Worm (Caenorhabditis elegans): Measurements from ENCODE around the gene T19H12.6.

DNA sequence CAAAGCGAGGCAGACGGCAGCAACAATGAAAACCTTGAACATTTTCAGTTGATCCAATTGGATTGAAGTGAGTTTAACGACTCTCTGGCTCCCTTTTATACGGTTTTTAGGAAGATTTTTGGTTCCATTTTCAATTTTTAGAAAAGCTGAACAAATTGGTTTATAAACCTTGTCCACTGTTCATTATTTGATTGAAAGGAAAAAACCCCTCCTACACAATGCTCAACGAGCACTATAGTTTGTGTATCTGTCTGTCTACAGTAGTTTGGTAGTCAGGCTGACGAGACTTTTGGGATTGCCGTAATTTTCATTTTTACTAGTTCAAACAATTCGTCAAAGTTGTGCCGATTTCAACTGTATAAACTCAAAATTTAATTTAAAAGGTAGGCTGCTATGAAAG lies 1.8 kb upstream of the T19H12.6 start, which contains the start of gene T19H12.15:
- TF ChIP-seq ceh-63 (GFP tag; optimal IDR thresholded peaks at IDR 0.05) (no peak), ceh-82 (tag; optimal IDR thresholded peaks at IDR 0.05) (no peak), lin-15B (tag; optimal IDR thresholded peaks at IDR 0.05) (no peak), nhr-77 (tag; optimal IDR thresholded peaks at IDR 0.05) (no peak), ztf-4 (tag; optimal IDR thresholded peaks at IDR 0.05) (no peak), tbx-2 (tag; optimal IDR thresholded peaks at IDR 0.05) (no peak), aha-1 (tag; optimal IDR thresholded peaks at IDR 0.05) (no peak), zag-1 (tag; optimal IDR thresholded peaks at IDR 0.05) (no peak)
